Worm (Caenorhabditis elegans): ENCODE measurements around the gene H40L08.7.

H40L08.7 gene

DNA sequence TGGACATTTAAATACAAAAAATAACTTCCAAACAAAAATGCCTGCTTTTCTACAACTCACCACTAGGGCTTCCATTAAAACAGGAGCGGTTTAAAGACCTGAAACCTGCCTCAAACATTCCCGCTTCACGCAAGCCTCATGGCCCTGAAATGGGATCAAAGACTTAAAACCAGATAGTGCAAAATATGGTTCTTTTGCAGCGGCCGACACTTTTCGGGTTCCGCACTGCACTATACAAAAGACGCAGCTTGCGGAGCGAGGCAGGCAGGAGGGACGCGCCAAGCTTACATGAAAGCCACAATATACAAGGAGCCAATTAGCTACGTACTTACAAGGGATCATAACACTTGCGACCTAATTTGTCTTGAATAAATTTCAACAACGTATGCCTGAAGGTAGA is 4.1 kb downstream of the H40L08.7 start:
- TF ChIP-seq mes-2 (tag; optimal IDR thresholded peaks at IDR 0.05; ENCODE audit: poor library complexity, severe bottlenecking) (peak; percentile 34), nhr-102 (tag; optimal IDR thresholded peaks at IDR 0.05) (no peak), snpc-4 (tag; optimal IDR thresholded peaks at IDR 0.05) (peak; percentile 47), unc-130 (GFP tag; optimal IDR thresholded peaks at IDR 0.05) (no peak), mxl-2 (GFP tag; conservative IDR thresholded peaks at IDR 0.05) (no peak), lin-15B (tag; optimal IDR thresholded peaks at IDR 0.05) (no peak), lir-3 (tag; optimal IDR thresholded peaks at IDR 0.05) (no peak), skn-1 (tag; optimal IDR thresholded peaks at IDR 0.05) (no peak), F37D6.2 (tag; optimal IDR thresholded peaks at IDR 0.05) (no peak), jun-1 (tag; optimal IDR thresholded peaks at IDR 0.05) (no peak)

DNA sequence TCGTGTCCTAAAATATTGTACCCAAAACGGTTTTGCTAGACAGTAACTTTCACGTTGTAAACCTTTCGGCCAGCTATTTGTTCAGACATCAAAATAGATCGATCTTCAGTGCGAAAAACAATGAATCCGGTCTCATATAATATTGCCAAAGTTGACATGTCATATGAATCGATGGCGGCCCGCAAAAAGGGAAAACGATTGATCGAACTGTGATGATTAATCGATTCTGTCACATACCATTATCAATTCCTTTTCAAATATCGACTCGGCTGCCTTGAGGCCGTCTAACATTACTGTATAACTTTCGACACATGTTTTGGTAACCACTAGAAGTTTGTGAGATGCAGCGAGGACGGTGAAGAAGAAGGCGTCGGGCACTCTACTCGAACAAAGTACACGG is 4.7 kb downstream of the H40L08.7 start:
- TF ChIP-seq duxl-1 (tag; optimal IDR thresholded peaks at IDR 0.05; ENCODE audit: poor library complexity) (no peak), nhr-76 (tag; optimal IDR thresholded peaks at IDR 0.05) (no peak), aly-2 (tag; optimal IDR thresholded peaks at IDR 0.05) (no peak), D1046.2 (GFP tag; IDR thresholded peaks at IDR 0.05) (no peak), ztf-7 (tag; optimal IDR thresholded peaks at IDR 0.05) (no peak), madf-9 (GFP tag; conservative IDR thresholded peaks at IDR 0.05) (no peak), lir-3 (tag; optimal IDR thresholded peaks at IDR 0.05) (no peak), mxl-3 (GFP tag; optimal IDR thresholded peaks at IDR 0.05) (peak; percentile 35), lin-15B (tag; optimal IDR thresholded peaks at IDR 0.05) (no peak), unc-62 (GFP tag; optimal IDR thresholded peaks at IDR 0.05 in 1 of 2) (peak in 1 of 2 experiments; percentile 99), unc-62 (tag; optimal IDR thresholded peaks at IDR 0.05) (no peak), mes-2 (tag; optimal IDR thresholded peaks at IDR 0.05; ENCODE audit: poor library complexity, severe bottlenecking) (no peak), egl-43 (GFP tag; IDR thresholded peaks at IDR 0.05) (no peak), nhr-28 (tag; optimal IDR thresholded peaks at IDR 0.05) (peak; percentile 28), rbr-2 (tag; optimal IDR thresholded peaks at IDR 0.05) (no peak), daf-19 (GFP tag; conservative IDR thresholded peaks at IDR 0.05) (no peak), cey-2 (tag; optimal IDR thresholded peaks at IDR 0.05; ENCODE audit: borderline replicate concordance, insufficient read depth) (no peak), vab-7 (GFP tag; IDR thresholded peaks at IDR 0.05) (no peak), nhr-25 (tag; optimal IDR thresholded peaks at IDR 0.05; ENCODE audit: borderline replicate concordance, insufficient read depth) (peak; percentile 22), set-16 (GFP tag; IDR thresholded peaks at IDR 0.05) (no peak), ceh-28 (tag; optimal IDR thresholded peaks at IDR 0.05) (peak; percentile 21), F10B5.3 (tag; optimal IDR thresholded peaks at IDR 0.05) (no peak), fos-1 (tag; optimal IDR thresholded peaks at IDR 0.05) (no peak), Y75B8A.6 (GFP tag; IDR thresholded peaks at IDR 0.05) (no peak), aha-1 (tag) (peak; percentile 2), dmd-6 (GFP tag; IDR thresholded peaks at IDR 0.05) (0 out of 2 replicates have a peak, but pooled peaks have one; percentile 17), ceh-20 (GFP tag; IDR thresholded peaks at IDR 0.05) (no peak), dve-1 (tag; optimal IDR thresholded peaks at IDR 0.05; ENCODE audit: insufficient read depth) (no peak), nhr-111 (GFP tag; optimal IDR thresholded peaks at IDR 0.05) (no peak), zip-11 (GFP tag; IDR thresholded peaks at IDR 0.05) (no peak), ztf-11 (tag; optimal IDR thresholded peaks at IDR 0.05) (no peak), nhr-237 (tag; optimal IDR thresholded peaks at IDR 0.05) (no peak), lsy-2 (tag; optimal IDR thresholded peaks at IDR 0.05) (no peak), mxl-2 (GFP tag; conservative IDR thresholded peaks at IDR 0.05) (no peak), nhr-48 (tag; optimal IDR thresholded peaks at IDR 0.05) (no peak), Y48G9A.11 (GFP tag; IDR thresholded peaks at IDR 0.05) (no peak), hlh-30 (tag; optimal IDR thresholded peaks at IDR 0.05; ENCODE audit: insufficient read depth) (peak; percentile 35), hlh-11 (tag; optimal IDR thresholded peaks at IDR 0.05) (peak; percentile 54), ceh-44 (GFP tag; IDR thresholded peaks at IDR 0.05) (no peak), lin-39 (tag; optimal IDR thresholded peaks at IDR 0.05) (no peak)
